Worm (Caenorhabditis elegans): Measurements from ENCODE around the gene nipi-3.

nipi-3 gene

DNA sequence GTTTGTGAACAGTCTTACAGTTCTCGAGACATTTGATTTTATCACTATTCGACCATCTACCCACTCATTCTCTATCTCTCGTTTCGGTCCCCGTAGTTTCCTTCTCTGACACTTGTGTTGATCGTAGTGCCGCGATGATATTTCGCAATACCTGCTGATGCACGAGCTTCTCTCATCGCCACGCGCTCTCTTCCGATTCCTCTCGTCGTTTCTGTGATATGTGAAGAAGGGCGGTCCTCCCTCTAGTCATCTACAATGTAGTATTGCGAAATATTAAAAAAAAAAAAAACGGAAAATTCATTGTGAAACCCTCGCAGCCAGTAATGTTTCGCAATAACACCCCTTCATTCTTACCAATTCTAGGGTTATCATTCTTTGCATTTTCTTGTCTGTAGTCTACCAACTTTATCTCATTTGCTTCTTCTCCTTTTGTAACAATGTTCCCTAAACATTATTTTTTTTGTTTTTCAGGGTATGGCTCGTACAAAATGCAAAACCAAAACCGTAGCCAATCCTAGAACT, at the start of gene nipi-3:
Gene nipi-3 (plus strand): TSS at position 472 of the 522 bp plus-strand sequence.
- no peak for TF ChIP-seq nhr-76 (tag; optimal IDR thresholded peaks at IDR 0.05)
- TF ChIP-seq bed-3 (GFP tag; optimal IDR thresholded peaks at IDR 0.05): no peak
- TF ChIP-seq lsy-2 (tag; optimal IDR thresholded peaks at IDR 0.05): peak; percentile 25
- TF ChIP-seq zip-8 (tag; optimal IDR thresholded peaks at IDR 0.05): no peak
- TF ChIP-seq unc-62 (GFP tag; optimal IDR thresholded peaks at IDR 0.05): peak; percentile 88
- no peak for TF ChIP-seq mls-2 (tag; optimal IDR thresholded peaks at IDR 0.05)
- TF ChIP-seq tbx-8 (GFP tag; optimal IDR thresholded peaks at IDR 0.05): no peak
- no peak for TF ChIP-seq cnd-1 (tag; optimal IDR thresholded peaks at IDR 0.05)
- no peak for TF ChIP-seq mab-5 (tag; optimal IDR thresholded peaks at IDR 0.05)
- TF ChIP-seq ceh-43 (GFP tag; optimal IDR thresholded peaks at IDR 0.05): no peak
- TF ChIP-seq pha-4 (tag; optimal IDR thresholded peaks at IDR 0.05): peak; percentile 64
- TF ChIP-seq nhr-28 (tag; optimal IDR thresholded peaks at IDR 0.05): peak; percentile 64
- no peak for TF ChIP-seq lin-32 (GFP tag; optimal IDR thresholded peaks at IDR 0.05)
- TF ChIP-seq elt-3 (tag; optimal IDR thresholded peaks at IDR 0.05): peak; percentile 87
- no peak for TF ChIP-seq snpc-4 (tag; optimal IDR thresholded peaks at IDR 0.05)
- peak; percentile 96 for TF ChIP-seq nhr-237 (tag; optimal IDR thresholded peaks at IDR 0.05)
- no peak for TF ChIP-seq M03D4.4 (tag; optimal IDR thresholded peaks at IDR 0.05)
- no peak for TF ChIP-seq sptf-1 (tag; optimal IDR thresholded peaks at IDR 0.05)
- TF ChIP-seq flh-1 (GFP tag; optimal IDR thresholded peaks at IDR 0.05): no peak
- TF ChIP-seq mep-1 (tag; optimal IDR thresholded peaks at IDR 0.05): no peak
- peak; percentile 41 for TF ChIP-seq hlh-1 (tag; optimal IDR thresholded peaks at IDR 0.05)
- no peak for TF ChIP-seq unc-39 (tag; optimal IDR thresholded peaks at IDR 0.05)
- peak; percentile 23 for TF ChIP-seq elt-1 (tag; optimal IDR thresholded peaks at IDR 0.05; ENCODE audit: borderline replicate concordance, insufficient read depth)
- TF ChIP-seq drap-1 (GFP tag; optimal IDR thresholded peaks at IDR 0.05): no peak
- TF ChIP-seq unc-120 (tag; optimal IDR thresholded peaks at IDR 0.05; ENCODE audit: poor library complexity, severe bottlenecking): no peak
- TF ChIP-seq ces-1 (GFP tag; optimal IDR thresholded peaks at IDR 0.05): peak; percentile 5

DNA sequence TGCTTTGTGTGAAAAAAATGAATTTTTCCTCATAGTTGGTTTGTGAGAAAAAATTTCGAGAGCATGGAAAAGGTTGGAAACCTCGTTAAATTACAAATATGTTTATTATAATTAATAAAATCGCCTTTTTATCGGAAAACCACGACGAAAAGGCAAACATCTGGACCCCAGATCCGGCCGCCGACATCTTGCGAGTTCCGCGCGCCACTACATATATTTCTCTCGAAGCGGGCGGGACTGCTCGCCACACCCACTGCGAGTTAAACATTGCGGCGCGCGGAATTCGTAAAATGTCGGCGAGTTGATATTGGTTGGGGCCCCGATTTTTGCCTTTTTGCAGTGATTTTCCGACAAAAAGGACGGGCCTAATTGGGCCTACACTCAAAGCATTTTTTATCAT, 48.3 kb upstream of the nipi-3 start:
- TF ChIP-seq elt-1 (tag; optimal IDR thresholded peaks at IDR 0.05; ENCODE audit: borderline replicate concordance, insufficient read depth) (no peak), elt-3 (tag; optimal IDR thresholded peaks at IDR 0.05) (no peak), nhr-2 (tag; optimal IDR thresholded peaks at IDR 0.05) (no peak), flh-1 (GFP tag; optimal IDR thresholded peaks at IDR 0.05) (no peak), sptf-1 (tag; optimal IDR thresholded peaks at IDR 0.05) (no peak), ceh-39 (tag; optimal IDR thresholded peaks at IDR 0.05) (no peak), unc-39 (tag; optimal IDR thresholded peaks at IDR 0.05) (no peak)

DNA sequence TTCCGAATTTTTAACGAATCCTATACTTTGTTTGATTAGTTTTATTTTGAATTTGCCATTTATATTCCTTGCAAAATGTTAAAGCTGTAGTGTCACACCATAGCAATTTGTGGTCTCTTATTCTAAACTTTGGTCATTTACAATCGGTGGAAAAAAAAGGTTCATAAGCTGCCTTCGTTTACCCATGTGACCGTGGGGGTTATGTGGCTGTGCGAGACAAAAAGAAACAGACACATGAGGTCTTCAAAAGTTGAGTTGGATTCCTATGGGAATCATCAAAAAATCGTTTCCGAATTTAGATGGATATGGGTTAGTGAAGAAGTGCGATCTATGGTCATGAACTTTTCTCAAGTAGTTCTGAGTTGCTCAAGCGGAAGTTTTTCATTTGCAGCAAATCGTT, 43.4 kb upstream of the nipi-3 start:
- TF ChIP-seq nhr-2 (tag; optimal IDR thresholded peaks at IDR 0.05) (no peak), mls-2 (tag; optimal IDR thresholded peaks at IDR 0.05) (no peak), mab-5 (tag; optimal IDR thresholded peaks at IDR 0.05) (no peak), zip-8 (tag; optimal IDR thresholded peaks at IDR 0.05) (no peak), unc-62 (GFP tag; optimal IDR thresholded peaks at IDR 0.05) (no peak), lsy-2 (tag; optimal IDR thresholded peaks at IDR 0.05) (no peak), M03D4.4 (tag; optimal IDR thresholded peaks at IDR 0.05) (no peak), tbx-8 (GFP tag; optimal IDR thresholded peaks at IDR 0.05) (no peak), ceh-83 (GFP tag; optimal IDR thresholded peaks at IDR 0.05) (no peak), bed-3 (GFP tag; optimal IDR thresholded peaks at IDR 0.05) (no peak), nhr-237 (tag; optimal IDR thresholded peaks at IDR 0.05) (no peak), ztf-11 (tag; optimal IDR thresholded peaks at IDR 0.05) (no peak)

DNA sequence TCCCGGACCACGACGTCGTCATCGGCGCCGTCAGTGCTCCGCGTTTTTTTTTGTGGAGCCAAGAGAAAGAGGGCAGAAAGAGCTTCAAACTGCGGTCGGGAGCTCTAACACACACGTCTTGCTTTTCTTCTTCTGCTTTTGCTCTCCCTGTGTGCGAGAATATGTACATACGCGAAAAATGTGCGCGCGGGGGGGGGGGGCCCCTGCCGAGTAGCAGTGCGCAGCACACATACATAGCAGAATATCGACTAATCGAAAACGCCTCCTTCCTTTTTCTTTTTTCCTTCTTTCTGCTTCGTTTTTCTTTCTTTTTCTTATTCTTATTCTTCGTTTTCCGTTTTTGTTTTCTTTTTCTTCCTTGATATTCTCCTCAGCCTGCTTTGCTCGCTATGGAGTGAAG, 41.1 kb upstream of the nipi-3 start:
- TF ChIP-seq sptf-1 (tag; optimal IDR thresholded peaks at IDR 0.05) (peak; percentile 39), lsy-2 (tag; optimal IDR thresholded peaks at IDR 0.05) (no peak), zip-8 (tag; optimal IDR thresholded peaks at IDR 0.05) (no peak), ces-1 (GFP tag; optimal IDR thresholded peaks at IDR 0.05) (peak; percentile 20), ceh-43 (GFP tag; optimal IDR thresholded peaks at IDR 0.05) (no peak), mls-2 (tag; optimal IDR thresholded peaks at IDR 0.05) (peak; percentile 48), blmp-1 (tag; optimal IDR thresholded peaks at IDR 0.05) (no peak), lin-13 (tag; optimal IDR thresholded peaks at IDR 0.05) (no peak), elt-3 (tag; optimal IDR thresholded peaks at IDR 0.05) (no peak)

All from whole organism, mixed stage, embryonic.